Fruit fly (Drosophila melanogaster): Measurements from ENCODE around the gene CG32856.

Gene CG32856

DNA sequence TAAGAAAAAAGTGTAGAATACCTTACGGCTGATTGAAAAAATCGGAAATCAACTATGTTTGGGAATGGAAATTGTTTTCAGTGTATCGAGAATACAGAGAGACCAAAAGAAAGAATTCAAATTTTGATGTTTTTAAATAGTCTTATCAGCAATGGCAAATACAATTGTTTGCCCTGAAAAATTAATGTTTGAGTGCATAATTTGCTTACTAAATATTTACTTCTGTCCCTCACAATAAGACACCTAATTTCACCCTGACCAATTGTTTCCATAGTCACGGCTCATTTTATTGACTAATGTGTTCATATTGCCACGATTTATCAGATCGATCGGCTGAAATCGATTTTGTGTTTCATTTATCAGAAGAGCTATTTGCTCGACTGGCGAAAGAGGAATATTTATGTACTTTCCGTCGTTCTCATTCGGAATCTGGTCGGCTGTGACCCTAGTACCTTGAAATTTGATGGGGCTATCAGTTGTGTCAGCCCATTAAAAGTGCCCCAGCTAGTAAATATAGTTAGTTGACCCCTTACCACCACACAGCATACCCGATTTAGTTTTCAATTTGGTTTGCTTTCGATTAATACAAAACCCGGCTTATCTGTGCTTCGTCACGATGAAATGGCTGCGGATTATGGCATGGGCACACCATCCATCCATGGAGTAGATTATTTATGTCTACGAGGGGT is 18.5 kb upstream of the CG32856 start (continued):
- TF ChIP-seq CG10366 (GFP tag; IDR thresholded peaks at IDR 0.05) (no peak), Eip74EF (GFP tag; optimal IDR thresholded peaks at IDR 0.05) (peak in 1 of 2 experiments; percentile 32), Sry-δ (GFP tag; optimal IDR thresholded peaks at IDR 0.05) (no peak), Oaz (GFP tag; IDR thresholded peaks at IDR 0.05) (no peak), ttk (GFP tag; IDR thresholded peaks at IDR 0.05) (no peak), CG4707 (GFP tag; optimal IDR thresholded peaks at IDR 0.05) (peak; percentile 10), CG10321 (GFP tag; IDR thresholded peaks at IDR 0.05) (no peak), nau (GFP tag; optimal IDR thresholded peaks at IDR 0.05) (peak; percentile 38), pita (GFP tag; optimal IDR thresholded peaks at IDR 0.05) (no peak), CG9215 (GFP tag; IDR thresholded peaks at IDR 0.05) (no peak), CG8281 (tag; optimal IDR thresholded peaks at IDR 0.05) (no peak), ind (GFP tag; optimal IDR thresholded peaks at IDR 0.05) (no peak), Nf-YC (tag; optimal IDR thresholded peaks at IDR 0.05) (no peak), CG15696 (tag; optimal IDR thresholded peaks at IDR 0.05) (peak; percentile 79), Max (GFP tag; optimal IDR thresholded peaks at IDR 0.05) (peak; percentile 19), crol (GFP tag; IDR thresholded peaks at IDR 0.05) (no peak), toy (GFP tag; IDR thresholded peaks at IDR 0.05) (no peak), cas (GFP tag; IDR thresholded peaks at IDR 0.05) (no peak), sc (optimal IDR thresholded peaks at IDR 0.05) (no peak), sc (GFP tag; optimal IDR thresholded peaks at IDR 0.05) (peak; percentile 16), Doc2 (GFP tag; IDR thresholded peaks at IDR 0.05) (no peak), cad (GFP tag; optimal IDR thresholded peaks at IDR 0.05) (no peak), vfl (GFP tag; optimal IDR thresholded peaks at IDR 0.05) (no peak), CG12104 (GFP tag; optimal IDR thresholded peaks at IDR 0.05) (no peak), zen (tag; optimal IDR thresholded peaks at IDR 0.05) (no peak), rib (GFP tag; IDR thresholded peaks at IDR 0.05) (no peak), Optix (GFP tag; IDR thresholded peaks at IDR 0.05) (no peak), lbe (GFP tag; optimal IDR thresholded peaks at IDR 0.05) (no peak), hth (optimal IDR thresholded peaks at IDR 0.05) (no peak), emc (GFP tag; optimal IDR thresholded peaks at IDR 0.05) (no peak), maf-S (GFP tag; optimal IDR thresholded peaks at IDR 0.05) (no peak), Dll (GFP tag; IDR thresholded peaks at IDR 0.05; ENCODE audit: partially characterized antibody) (no peak), CG11560 (tag; IDR thresholded peaks at IDR 0.05) (no peak), pros (GFP tag; optimal IDR thresholded peaks at IDR 0.05) (no peak), CG18476 (GFP tag; optimal IDR thresholded peaks at IDR 0.05) (no peak), psq (GFP tag; optimal IDR thresholded peaks at IDR 0.05) (no peak), CG34376 (GFP tag; optimal IDR thresholded peaks at IDR 0.05) (peak; percentile 90), Jarid2 (GFP tag; optimal IDR thresholded peaks at IDR 0.05) (no peak), HLH54F (GFP tag; optimal IDR thresholded peaks at IDR 0.05) (no peak), NC2β (GFP tag; optimal IDR thresholded peaks at IDR 0.05) (no peak), C15 (GFP tag; IDR thresholded peaks at IDR 0.05) (no peak), gro (GFP tag; optimal IDR thresholded peaks at IDR 0.05) (no peak), CG9932 (GFP tag; IDR thresholded peaks at IDR 0.05) (no peak), CG2129 (GFP tag; IDR thresholded peaks at IDR 0.05; ENCODE audit: partially characterized antibody) (no peak), CG30403 (GFP tag; optimal IDR thresholded peaks at IDR 0.05) (no peak), sisA (GFP tag; IDR thresholded peaks at IDR 0.05) (no peak), lov (optimal IDR thresholded peaks at IDR 0.05) (no peak), lov (GFP tag; IDR thresholded peaks at IDR 0.05) (no peak), CG15011 (GFP tag; optimal IDR thresholded peaks at IDR 0.05) (no peak), CG4404 (GFP tag; IDR thresholded peaks at IDR 0.05) (no peak), z (GFP tag; IDR thresholded peaks at IDR 0.05) (no peak), ase (GFP tag; IDR thresholded peaks at IDR 0.05) (no peak), shn (GFP tag; optimal IDR thresholded peaks at IDR 0.05) (no peak)

Data from whole organism, embryonic.